Worm (Caenorhabditis elegans) whole organism, mixed stage, embryonic: ENCODE data around the gene T01G6.1.

Experiments
- hlh-1 ChIP-seq: fragments of 150-350 bp; optimal IDR thresholded peaks from 2 replicates; lab custom pipeline; 2014; ENCODE audit warnings: missing biosample characterization, missing genetic modification reagents, missing genetic modification characterization
- nhr-28 ChIP-seq: fragments of 150-350 bp; optimal IDR thresholded peaks from 2 replicates; lab custom pipeline; 2014; ENCODE audit warnings: missing biosample characterization, missing genetic modification characterization
- nhr-76 ChIP-seq: sonication (generic microtip); optimal IDR thresholded peaks from 2 replicates; lab custom pipeline; 2017; ENCODE audit warnings: missing biosample characterization, missing genetic modification characterization
- snpc-4 ChIP-seq: fragments of 150-350 bp; optimal IDR thresholded peaks from 2 replicates; lab custom pipeline; 2014; ENCODE audit warnings: missing biosample characterization, missing genetic modification characterization
- unc-39 ChIP-seq: fragments of 150-350 bp; optimal IDR thresholded peaks from 2 replicates; lab custom pipeline; 2014; ENCODE audit warnings: missing biosample characterization, missing genetic modification characterization
- unc-62 ChIP-seq: fragments of 150-350 bp; optimal IDR thresholded peaks from 2 replicates; lab custom pipeline; 2014; ENCODE audit warnings: missing biosample characterization, missing genetic modification reagents, missing genetic modification characterization

- TF ChIP-seq unc-62 (GFP tag; lab: Kevin White, UChicago) = no peak
- TF ChIP-seq snpc-4 (tag; lab: Kevin White, UChicago) = no peak
- TF ChIP-seq unc-39 (tag; lab: Kevin White, UChicago) = no peak
- TF ChIP-seq nhr-76 = no peak
- no peak for TF ChIP-seq hlh-1 (tag; lab: Kevin White, UChicago)
- no peak for TF ChIP-seq nhr-28
Measured at ce11 chrV:539040-539510, 41.6 kb downstream of the T01G6.1 start, which contains the start of gene nhr-155.
